Worm (Caenorhabditis elegans): ENCODE measurements around the gene rpia-1.

DNA sequence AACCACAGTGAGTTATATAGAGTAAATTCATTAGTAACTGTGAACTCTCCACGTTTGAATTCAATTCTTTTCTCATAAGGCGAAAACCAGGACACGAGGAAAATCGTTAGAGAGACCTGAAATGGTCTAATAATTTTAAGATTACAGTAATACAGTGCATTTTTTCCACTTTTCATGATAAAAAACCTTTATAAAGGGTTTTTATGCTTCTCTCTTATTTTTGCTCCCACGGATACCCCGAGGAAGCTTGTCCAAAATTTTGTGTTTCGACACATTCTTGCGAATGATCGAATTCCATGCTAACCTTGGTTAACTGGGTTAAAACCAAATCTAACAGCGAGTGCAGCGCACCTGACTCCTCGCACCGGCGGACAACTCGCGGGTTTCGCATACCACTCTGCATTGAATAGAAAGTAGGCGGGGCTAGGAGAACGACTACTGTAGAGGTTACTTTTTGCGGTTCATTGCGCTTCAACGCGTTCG, 17.3 kb downstream of the rpia-1 start:
- TF ChIP-seq med-1 (GFP tag; optimal IDR thresholded peaks at IDR 0.05; ENCODE audit: insufficient read depth) (no peak), tab-1 (GFP tag; IDR thresholded peaks at IDR 0.05) (no peak), cog-1 (tag; optimal IDR thresholded peaks at IDR 0.05) (no peak), klf-2 (GFP tag; conservative IDR thresholded peaks at IDR 0.05) (no peak), ztf-29 (GFP tag; IDR thresholded peaks at IDR 0.05) (no peak), T22C8.4 (GFP tag; IDR thresholded peaks at IDR 0.05) (no peak)

Data from whole organism, midembryonic.